Worm (Caenorhabditis elegans) whole organism, early embryonic: ENCODE data around the gene fkh-7.

ENCODE experiments used
- B0310.2 ChIP-seq: sonication (generic microtip); optimal IDR thresholded peaks from 2 replicates; lab custom pipeline; 2016; ENCODE audit warnings: mild to moderate bottlenecking, missing genetic modification characterization, missing compliant biosample characterization
- F13C5.2 ChIP-seq: sonication (generic microtip); optimal IDR thresholded peaks from 2 replicates; lab custom pipeline; 2017; ENCODE audit warnings: mild to moderate bottlenecking, missing genetic modification characterization, inconsistent platforms, missing compliant biosample characterization
- aly-1 ChIP-seq: sonication (generic microtip); optimal IDR thresholded peaks from 2 replicates; lab custom pipeline; 2016; ENCODE audit warnings: missing genetic modification characterization, missing compliant biosample characterization
- ama-1 ChIP-seq: fragments of 150-350 bp; optimal IDR thresholded peaks from 2 replicates; lab custom pipeline; 2014
- ceh-13 ChIP-seq: fragments of 200-800 bp; sonication (Bioruptor generic); optimal IDR thresholded peaks from 2 replicates; lab custom pipeline; 2018; ENCODE audit warnings: mild to moderate bottlenecking, missing genetic modification characterization, missing compliant biosample characterization
- ceh-36 ChIP-seq: sonication (generic microtip); optimal IDR thresholded peaks from 2 replicates; lab custom pipeline; 2016; ENCODE audit warnings: missing genetic modification characterization, inconsistent platforms, missing compliant biosample characterization
- ets-7 ChIP-seq: sonication (generic microtip); optimal IDR thresholded peaks from 2 replicates; lab custom pipeline; 2016; ENCODE audit warnings: missing genotype, missing genetic modification characterization, missing compliant biosample characterization
- flt-1 ChIP-seq: fragments of 200-800 bp; sonication (Bioruptor generic); IDR thresholded peaks from 2 replicates; pipeline ENCODE4 v1.3.6; 2022; ENCODE audit warnings: missing genetic modification characterization, missing compliant biosample characterization
- hmbx-1 ChIP-seq: sonication (generic microtip); optimal IDR thresholded peaks from 2 replicates; lab custom pipeline; 2016; ENCODE audit warnings: mild to moderate bottlenecking, missing genetic modification characterization, missing compliant biosample characterization
- hmg-4 ChIP-seq: fragments of 200-800 bp; sonication (Bioruptor generic); optimal IDR thresholded peaks from 2 replicates; lab custom pipeline; 2018; ENCODE audit warnings: mild to moderate bottlenecking, missing genetic modification characterization, missing compliant biosample characterization
- hnd-1 ChIP-seq: sonication (generic microtip); optimal IDR thresholded peaks from 2 replicates; lab custom pipeline; 2016; ENCODE audit warnings: missing genetic modification characterization, missing compliant biosample characterization
- pes-1 ChIP-seq: fragments of 200-800 bp; sonication (Bioruptor generic); IDR thresholded peaks from 2 replicates; pipeline ENCODE4 v1.3.6; 2022; ENCODE audit warnings: missing genetic modification reagents, missing genetic modification characterization, missing compliant biosample characterization
- scrt-1 ChIP-seq: fragments of 200-800 bp; sonication (Bioruptor generic); IDR thresholded peaks from 2 replicates; pipeline ENCODE4 v1.3.6; 2022; ENCODE audit warnings: missing genetic modification characterization, missing compliant biosample characterization
- sea-1 ChIP-seq: fragments of 200-800 bp; sonication (Bioruptor generic); conservative IDR thresholded peaks from 2 replicates; pipeline ENCODE4 v1.3.6; 2022; ENCODE audit warnings: missing genetic modification characterization, missing compliant biosample characterization
- tbx-11 ChIP-seq: fragments of 200-800 bp; sonication (Bioruptor generic); IDR thresholded peaks from 2 replicates; pipeline ENCODE4 v1.3.6; 2022; ENCODE audit warnings: missing genetic modification characterization, missing compliant biosample characterization
- tbx-37 ChIP-seq: fragments of 200-800 bp; sonication (Bioruptor generic); conservative IDR thresholded peaks from 2 replicates; pipeline ENCODE4 v1.3.6; 2022; ENCODE audit warnings: missing genetic modification reagents, missing genetic modification characterization, missing compliant biosample characterization
- tra-4 ChIP-seq: sonication (generic microtip); optimal IDR thresholded peaks from 2 replicates; lab custom pipeline; 2017; ENCODE audit warnings: missing genetic modification characterization, missing compliant biosample characterization

fkh-7 gene

ce11 chrIV:5652811-5653483 is 68.5 kb downstream of the fkh-7 start:
- TF ChIP-seq hmbx-1: no peak
- TF ChIP-seq ama-1 (lab: Kevin White, UChicago): peak; percentile 27
- no peak for TF ChIP-seq flt-1
- TF ChIP-seq B0310.2 (tag; lab: Kevin White, UChicago): no peak
- TF ChIP-seq hmg-4 (GFP tag; lab: Kevin White, UChicago): no peak
- TF ChIP-seq tbx-11 (GFP tag; lab: Robert Waterston, UW): no peak
- TF ChIP-seq scrt-1: no peak

DNA sequence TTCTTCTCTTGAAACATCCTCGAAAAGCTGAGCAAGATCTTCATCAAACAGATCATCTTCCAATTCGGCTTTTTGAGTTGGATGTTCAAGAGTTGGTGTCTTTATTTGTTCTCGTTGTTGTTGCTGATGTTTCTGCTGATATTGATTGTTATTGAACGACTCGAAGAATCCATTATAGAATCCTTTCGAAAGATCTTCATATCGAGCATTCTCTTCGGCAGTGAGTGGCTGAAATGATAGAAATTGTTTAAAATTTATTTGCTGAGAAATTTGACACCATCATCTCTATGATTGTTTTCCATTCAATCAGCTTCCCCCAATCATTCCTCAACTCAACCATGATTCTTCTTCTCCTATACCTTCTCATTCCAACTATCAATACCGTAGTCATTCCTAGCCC is 69.2 kb downstream of the fkh-7 start, which contains the start of gene clec-178:
Gene clec-178 (plus strand): TSS at position 301 of the 400 bp plus-strand sequence.
- no peak for TF ChIP-seq ceh-13 (GFP tag; lab: Kevin White, UChicago)
- no peak for TF ChIP-seq aly-1 (tag; lab: Kevin White, UChicago)
- no peak for TF ChIP-seq sea-1 (GFP tag; lab: Robert Waterston, UW)

ce11 chrIV:5654203-5654602 is 69.7 kb downstream of the fkh-7 start:
- TF ChIP-seq tbx-37 (GFP tag; lab: Robert Waterston, UW) (no peak), pes-1 (GFP tag; lab: Robert Waterston, UW) (no peak), F13C5.2 (no peak), scrt-1 (no peak), sea-1 (GFP tag; lab: Robert Waterston, UW) (no peak), ama-1 (lab: Kevin White, UChicago) (no peak), hmg-4 (GFP tag; lab: Kevin White, UChicago) (no peak), tra-4 (tag; lab: Kevin White, UChicago) (no peak), flt-1 (no peak), ets-7 (tag; lab: Kevin White, UChicago) (no peak), tbx-11 (GFP tag; lab: Robert Waterston, UW) (no peak), ceh-36 (tag; lab: Kevin White, UChicago) (no peak), B0310.2 (tag; lab: Kevin White, UChicago) (no peak), hmbx-1 (no peak), hnd-1 (tag; lab: Kevin White, UChicago) (no peak)

DNA sequence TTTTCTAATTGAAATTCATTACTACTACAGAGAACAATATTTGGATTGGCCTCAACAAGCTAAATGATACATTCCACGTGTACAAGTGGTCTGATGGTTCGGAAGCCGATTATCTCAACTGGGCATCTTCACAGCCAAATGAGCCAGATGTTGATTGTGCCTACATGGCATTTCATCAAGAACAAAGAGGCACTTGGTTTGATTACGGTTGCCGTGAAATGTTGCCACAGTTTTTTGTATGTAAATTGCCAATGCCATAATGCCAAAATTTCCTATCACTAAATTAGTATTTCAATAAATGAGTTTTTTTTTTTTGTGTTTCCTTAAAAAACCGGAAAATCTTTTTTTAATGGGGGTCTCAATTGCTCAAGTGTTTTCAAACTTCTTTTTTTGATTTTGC is 70.2 kb downstream of the fkh-7 start:
- TF ChIP-seq B0310.2 (tag; lab: Kevin White, UChicago): no peak
- TF ChIP-seq hmbx-1: no peak
- TF ChIP-seq scrt-1: no peak
- no peak for TF ChIP-seq tbx-11 (GFP tag; lab: Robert Waterston, UW)
- TF ChIP-seq ets-7 (tag; lab: Kevin White, UChicago): no peak
- no peak for TF ChIP-seq flt-1
- no peak for TF ChIP-seq hnd-1 (tag; lab: Kevin White, UChicago)
- TF ChIP-seq F13C5.2: no peak
- TF ChIP-seq ceh-13 (GFP tag; lab: Kevin White, UChicago): no peak
- no peak for TF ChIP-seq aly-1 (tag; lab: Kevin White, UChicago)
- no peak for TF ChIP-seq hmg-4 (GFP tag; lab: Kevin White, UChicago)
- no peak for TF ChIP-seq sea-1 (GFP tag; lab: Robert Waterston, UW)
- TF ChIP-seq pes-1 (GFP tag; lab: Robert Waterston, UW): no peak
- TF ChIP-seq ceh-36 (tag; lab: Kevin White, UChicago): no peak
- TF ChIP-seq tra-4 (tag; lab: Kevin White, UChicago): no peak
- no peak for TF ChIP-seq ama-1 (lab: Kevin White, UChicago)
- TF ChIP-seq tbx-37 (GFP tag; lab: Robert Waterston, UW): no peak

ce11 chrIV:5655966-5656389 is 71.5 kb downstream of the fkh-7 start:
- TF ChIP-seq hmbx-1 (no peak), sea-1 (GFP tag; lab: Robert Waterston, UW) (no peak), hmg-4 (GFP tag; lab: Kevin White, UChicago) (no peak), tra-4 (tag; lab: Kevin White, UChicago) (no peak), ets-7 (tag; lab: Kevin White, UChicago) (no peak), hnd-1 (tag; lab: Kevin White, UChicago) (no peak), tbx-37 (GFP tag; lab: Robert Waterston, UW) (no peak), pes-1 (GFP tag; lab: Robert Waterston, UW) (no peak)

ce11 chrIV:5657126-5657666 is 72.7 kb downstream of the fkh-7 start:
- TF ChIP-seq tbx-11 (GFP tag; lab: Robert Waterston, UW): no peak
- TF ChIP-seq tbx-37 (GFP tag; lab: Robert Waterston, UW): no peak
- TF ChIP-seq scrt-1: no peak
- TF ChIP-seq flt-1: no peak
- TF ChIP-seq hmbx-1: no peak
- no peak for TF ChIP-seq tra-4 (tag; lab: Kevin White, UChicago)
- no peak for TF ChIP-seq ceh-13 (GFP tag; lab: Kevin White, UChicago)
- no peak for TF ChIP-seq aly-1 (tag; lab: Kevin White, UChicago)
- no peak for TF ChIP-seq ama-1 (lab: Kevin White, UChicago)
- TF ChIP-seq ceh-36 (tag; lab: Kevin White, UChicago): no peak

DNA sequence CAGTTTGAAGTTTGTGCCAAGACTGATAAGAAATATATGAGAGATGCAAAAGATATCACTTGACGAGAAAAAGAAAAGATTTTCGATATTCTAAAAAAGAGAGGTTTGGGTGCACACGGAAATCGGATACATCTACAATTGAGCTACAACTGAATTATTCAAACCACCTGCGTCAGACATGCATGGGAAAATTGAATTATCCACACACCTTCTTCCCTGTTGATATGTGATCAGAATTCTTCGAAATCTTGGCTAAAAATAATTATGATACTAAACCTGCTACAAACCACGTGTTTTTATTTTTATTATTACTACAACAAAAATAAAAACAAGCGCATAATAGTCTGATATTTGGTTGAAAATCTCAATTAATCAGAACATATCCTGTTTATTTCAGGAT is 73.7 kb downstream of the fkh-7 start:
- no peak for TF ChIP-seq hmbx-1
- TF ChIP-seq ets-7 (tag; lab: Kevin White, UChicago): no peak
- TF ChIP-seq hnd-1 (tag; lab: Kevin White, UChicago): no peak
- no peak for TF ChIP-seq B0310.2 (tag; lab: Kevin White, UChicago)
- no peak for TF ChIP-seq tra-4 (tag; lab: Kevin White, UChicago)
